Fruit fly (Drosophila melanogaster) S2 (cell line): Measurements from ENCODE around the gene CG5390.

Source experiments
- CG8478 ChIP-seq: fragments of >200 bp; optimal IDR thresholded peaks from 2 replicates; lab custom pipeline; 2018
- CTCF ChIP-seq, 2 experiments: fragments of >200 bp; optimal IDR thresholded peaks; 2 replicates each; lab custom pipeline; 2018

CG5390 gene

dm6 chr2L:10306518-10307260 lies at the start of gene CG5390, which contains the start of gene CG4968:
Gene CG5390, minus strand, starts transcription at chr2L:10306594.
Gene CG4968, plus strand, starts transcription at chr2L:10306922.
- TF ChIP-seq CG8478 (no peak), CTCF (optimal IDR thresholded peaks at IDR 0.05; lab: Kevin White, UChicago) (no peak)

dm6 chr2L:10353871-10354270 lies 47.5 kb upstream of the CG5390 start, which contains the start of gene CG34367:
Gene CG34367, minus strand, starts transcription at chr2L:10353905.
- no peak for TF ChIP-seq CTCF (optimal IDR thresholded peaks at IDR 0.05; lab: Kevin White, UChicago)
- no peak for TF ChIP-seq CG8478

DNA sequence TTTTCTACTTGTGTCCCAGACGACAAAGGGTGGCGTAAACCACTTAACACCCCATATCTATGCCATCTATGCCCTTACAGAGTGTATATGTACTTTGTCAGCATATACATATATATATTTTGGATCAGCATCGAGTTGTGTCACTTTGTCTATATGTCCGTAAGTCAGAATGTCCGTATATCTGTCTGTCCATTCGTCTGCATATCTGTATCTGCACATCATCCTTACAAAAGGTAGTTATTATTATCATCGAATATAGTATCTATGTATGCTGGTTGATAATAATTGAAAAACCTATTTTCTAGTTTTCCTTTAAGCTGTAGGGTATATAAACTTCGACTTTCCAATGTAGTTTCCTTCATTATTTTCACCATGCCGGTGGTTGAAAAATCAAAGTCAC lies 44.7 kb upstream of the CG5390 start:
- TF ChIP-seq CG8478 (no peak), CTCF (optimal IDR thresholded peaks at IDR 0.05; lab: Kevin White, UChicago) (no peak)

DNA sequence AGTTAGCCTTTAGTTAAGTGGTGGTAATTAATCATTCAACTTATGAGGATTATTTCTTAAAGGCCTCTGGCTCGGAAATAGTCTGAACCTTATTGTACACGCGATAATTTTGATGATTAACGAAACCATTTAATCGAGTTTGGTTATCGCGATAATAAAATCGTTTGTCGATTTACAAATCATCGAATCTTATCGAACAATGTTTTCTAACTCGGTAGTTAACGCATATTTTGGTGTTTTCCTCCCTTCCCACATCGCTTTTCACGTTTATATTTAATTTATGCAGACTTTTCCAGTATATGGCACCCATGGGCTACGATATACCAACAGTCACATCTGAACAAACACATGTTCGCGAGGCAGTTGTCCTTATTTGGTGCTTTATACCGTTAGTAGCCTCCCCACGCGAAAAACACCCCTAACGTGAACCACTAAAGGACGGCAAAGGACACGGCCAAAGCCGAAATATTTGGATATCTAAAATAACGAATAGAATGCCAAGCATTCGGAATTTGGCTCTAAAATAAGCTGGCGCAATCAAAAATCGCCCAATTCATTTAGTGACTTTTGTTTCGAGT lies 37.7 kb upstream of the CG5390 start, which contains the start of gene Frmd5:
Gene Frmd5 (plus strand): TSS at position 414 of the 578 bp plus-strand sequence.
- TF ChIP-seq CG8478, result no peak
- no peak for TF ChIP-seq CTCF (optimal IDR thresholded peaks at IDR 0.05; lab: Kevin White, UChicago)

DNA sequence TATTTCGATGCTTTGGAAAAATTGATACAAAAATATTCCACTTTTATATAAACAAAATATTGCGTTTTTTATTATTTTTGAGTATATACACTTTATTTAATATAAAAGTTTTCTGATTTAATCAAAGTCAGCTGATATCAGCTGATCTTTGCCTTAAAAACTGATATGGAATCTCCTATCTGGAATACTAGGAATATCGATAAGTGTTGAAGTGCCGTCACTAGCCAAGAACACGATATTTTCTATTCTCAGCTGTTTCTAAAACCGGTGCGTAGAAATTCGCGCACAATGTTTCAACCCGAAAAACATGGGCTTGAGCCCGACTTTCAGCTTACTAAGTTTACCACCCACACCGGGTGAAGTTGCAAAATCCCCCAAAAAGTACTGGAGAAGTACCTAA lies 36.1 kb upstream of the CG5390 start, which contains the start of gene Sps2:
Gene Sps2 (plus strand): TSS at position 124 of the 400 bp plus-strand sequence.
- no peak for TF ChIP-seq CG8478
- TF ChIP-seq CTCF (optimal IDR thresholded peaks at IDR 0.05; lab: Kevin White, UChicago), result no peak

DNA sequence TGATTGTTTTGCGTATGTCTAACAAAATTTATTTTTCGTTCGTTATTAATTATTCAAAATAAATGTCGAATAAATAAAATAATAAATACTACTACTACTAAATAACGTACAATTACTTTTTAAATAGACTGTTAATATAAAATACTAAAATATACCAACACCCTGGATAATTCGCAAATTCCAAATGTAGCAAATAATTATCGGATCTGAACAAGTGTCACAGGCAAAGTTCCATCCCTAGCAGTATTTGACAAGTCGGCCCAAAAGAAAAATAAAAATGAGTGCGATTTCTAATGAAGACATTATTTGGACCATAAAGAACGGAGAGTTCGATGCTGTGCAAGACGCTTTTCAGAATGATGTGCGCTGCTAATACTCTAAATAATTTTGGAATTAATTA lies 35.0 kb upstream of the CG5390 start, which contains the start of gene CG31715:
Gene CG31715 (plus strand): TSS at position 212 of the 400 bp plus-strand sequence.
- no peak for TF ChIP-seq CTCF (optimal IDR thresholded peaks at IDR 0.05; lab: Kevin White, UChicago)
- no peak for TF ChIP-seq CG8478

- TF ChIP-seq CG8478 (no peak), CTCF (optimal IDR thresholded peaks at IDR 0.05; lab: Kevin White, UChicago) (no peak)
These were observed 33.4 kb upstream of the CG5390 start for dm6 chr2L:10339841-10340240.

dm6 chr2L:10339212-10339721 lies 32.9 kb upstream of the CG5390 start, which contains the start of gene SamDC:
Gene SamDC, plus strand, starts transcription at chr2L:10339457.
- TF ChIP-seq CTCF (optimal IDR thresholded peaks at IDR 0.05; lab: Kevin White, UChicago) (peak in 1 of 2 experiments; percentile 15), CG8478 (no peak)

DNA sequence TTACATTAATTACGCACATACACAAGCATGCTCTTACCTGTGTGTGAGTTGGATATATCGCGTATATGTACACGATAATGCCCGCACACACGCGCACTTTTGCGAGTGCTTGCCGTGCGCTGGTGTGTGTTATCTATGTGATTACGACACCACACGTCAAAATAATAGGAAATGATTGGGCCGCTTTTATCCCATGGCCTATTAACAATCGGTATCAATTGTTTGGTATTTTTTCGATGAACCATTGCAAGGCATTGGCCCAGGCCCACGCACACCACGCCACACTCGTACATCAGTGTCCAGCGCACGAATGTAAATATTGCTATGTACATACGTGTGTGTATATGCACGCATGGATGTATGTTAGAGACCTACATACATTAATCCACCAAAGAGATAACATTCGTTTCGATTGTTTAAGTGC lies 28.5 kb upstream of the CG5390 start:
- no peak for TF ChIP-seq CG8478
- no peak for TF ChIP-seq CTCF (optimal IDR thresholded peaks at IDR 0.05; lab: Kevin White, UChicago)

- no peak for TF ChIP-seq CG8478
- TF ChIP-seq CTCF (optimal IDR thresholded peaks at IDR 0.05; lab: Kevin White, UChicago), result no peak
These were observed 27.8 kb upstream of the CG5390 start for dm6 chr2L:10334213-10334612.

DNA sequence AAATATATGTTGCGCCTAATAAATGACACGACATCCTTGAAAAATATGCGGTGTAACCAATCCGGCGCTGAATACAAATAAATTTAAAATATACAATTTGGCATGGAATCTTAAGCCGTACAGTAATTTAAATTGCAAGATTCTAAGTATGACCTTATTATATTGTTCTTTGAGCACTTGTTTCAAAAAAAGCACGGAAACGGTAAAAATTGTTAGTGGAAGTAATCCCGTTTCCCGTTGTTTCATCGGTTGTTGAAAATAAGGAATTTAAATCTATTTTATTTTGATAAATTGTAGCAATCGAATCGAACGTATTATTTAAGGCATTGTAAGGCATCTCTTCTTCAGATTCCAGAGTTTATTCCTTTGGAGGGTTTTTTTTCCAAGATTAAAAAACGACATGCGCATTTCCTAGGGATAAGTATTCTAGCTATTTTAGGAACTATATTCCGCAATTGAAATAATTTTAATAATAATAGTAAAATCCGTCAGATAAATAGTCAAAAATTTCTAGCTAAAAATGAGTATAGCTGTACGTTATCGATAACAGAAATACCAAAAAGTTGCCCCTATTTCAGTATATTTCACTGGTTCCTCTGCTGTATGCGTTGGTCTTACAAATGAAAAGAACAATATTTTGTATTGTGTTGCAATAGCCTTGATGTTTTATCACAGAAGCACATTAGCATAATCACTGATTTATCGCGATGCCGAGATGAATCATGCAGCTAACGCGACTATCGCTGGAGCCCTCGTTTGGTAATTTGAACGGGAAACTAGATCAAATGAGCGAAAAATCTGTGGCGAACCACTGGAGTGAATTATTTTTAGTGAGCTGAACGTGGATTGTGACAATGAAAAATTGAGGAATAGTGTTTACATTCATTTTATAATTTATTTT lies 26.9 kb upstream of the CG5390 start, which contains the start of gene GATAd:
Gene GATAd (plus strand): TSS at position 644 of the 901 bp plus-strand sequence.
- peak in 1 of 2 experiments; percentile 1 for TF ChIP-seq CTCF (optimal IDR thresholded peaks at IDR 0.05; lab: Kevin White, UChicago)
- no peak for TF ChIP-seq CG8478

dm6 chr2L:10331066-10331847 lies 24.9 kb upstream of the CG5390 start, which contains the start of the genes Schip1 and Cox10:
Gene Schip1, minus strand, starts transcription at chr2L:10331116.
Gene Cox10, plus strand, starts transcription at chr2L:10331471.
- TF ChIP-seq CG8478 (no peak), CTCF (optimal IDR thresholded peaks at IDR 0.05; lab: Kevin White, UChicago) (no peak)

DNA sequence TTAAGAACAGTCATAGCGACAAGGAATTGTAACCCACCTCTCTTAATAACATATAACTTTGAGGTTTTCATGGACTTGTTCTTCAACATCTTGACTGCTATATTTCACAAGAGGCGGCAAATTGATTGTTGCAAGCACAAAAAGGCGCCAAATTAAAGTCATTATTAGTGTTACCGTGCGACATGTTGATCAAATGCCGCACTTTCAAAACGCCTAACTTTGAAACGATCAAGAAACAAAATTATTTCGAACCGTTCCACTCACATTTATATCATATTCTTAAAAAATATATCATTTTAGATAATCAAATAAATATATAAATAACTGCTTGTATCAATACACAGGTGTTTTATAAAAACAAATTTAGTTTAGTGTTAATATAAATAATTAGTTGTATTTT lies 21.4 kb upstream of the CG5390 start, which contains the start of gene RnrL:
Gene RnrL (minus strand): TSS at position 154 of the 400 bp plus-strand sequence.
- no peak for TF ChIP-seq CTCF (optimal IDR thresholded peaks at IDR 0.05; lab: Kevin White, UChicago)
- no peak for TF ChIP-seq CG8478
